Worm (Caenorhabditis elegans): ENCODE measurements around the gene bckd-1A.

The bckd-1A gene

ce11 chrIII:12925947-12926607 lies 46.2 kb downstream of the bckd-1A start, which contains the start of the genes npp-25 and mrps-10:
Gene npp-25 (minus strand): TSS chrIII:12925997.
Gene mrps-10 (plus strand): TSS chrIII:12926557.
- TF ChIP-seq Y53G8AR.9 (GFP tag; conservative IDR thresholded peaks at IDR 0.05) (no peak), ztf-28 (GFP tag; IDR thresholded peaks at IDR 0.05) (no peak), attf-3 (GFP tag; conservative IDR thresholded peaks at IDR 0.05) (no peak), B0261.1 (tag; optimal IDR thresholded peaks at IDR 0.05) (no peak), ekl-4 (GFP tag; IDR thresholded peaks at IDR 0.05) (no peak), T07F8.4 (tag; optimal IDR thresholded peaks at IDR 0.05) (no peak), F52B5.7 (tag; optimal IDR thresholded peaks at IDR 0.05) (no peak), F55B11.4 (tag; optimal IDR thresholded peaks at IDR 0.05; ENCODE audit: borderline replicate concordance, insufficient read depth) (no peak), lag-1 (GFP tag; IDR thresholded peaks at IDR 0.05) (no peak), ceh-91 (GFP tag; IDR thresholded peaks at IDR 0.05) (no peak), die-1 (tag; optimal IDR thresholded peaks at IDR 0.05) (no peak), mel-28 (tag; optimal IDR thresholded peaks at IDR 0.05; ENCODE audit: borderline replicate concordance) (no peak), attf-5 (GFP tag; optimal IDR thresholded peaks at IDR 0.05) (peak; percentile 13), ztf-18 (tag; optimal IDR thresholded peaks at IDR 0.05) (peak; percentile 43), lin-35 (GFP tag; optimal IDR thresholded peaks at IDR 0.05) (peak in 1 of 3 experiments; percentile 2), him-1 (tag; optimal IDR thresholded peaks at IDR 0.05) (no peak), dpl-1 (GFP tag; optimal IDR thresholded peaks at IDR 0.05) (no peak), lsl-1 (GFP tag; optimal IDR thresholded peaks at IDR 0.05) (peak; percentile 8), ZK185.1 (tag; optimal IDR thresholded peaks at IDR 0.05; ENCODE audit: poor library complexity, severe bottlenecking) (no peak), dox-1 (GFP tag; IDR thresholded peaks at IDR 0.05) (no peak), nhr-90 (tag; optimal IDR thresholded peaks at IDR 0.05) (no peak), nhr-179 (tag; optimal IDR thresholded peaks at IDR 0.05) (no peak), hlh-12 (tag; optimal IDR thresholded peaks at IDR 0.05) (no peak), bed-1 (GFP tag; IDR thresholded peaks at IDR 0.05) (no peak), nfyb-1 (GFP tag; IDR thresholded peaks at IDR 0.05) (no peak), gei-17 (GFP tag; optimal IDR thresholded peaks at IDR 0.05) (no peak), Y67H2A.10 (GFP tag; conservative IDR thresholded peaks at IDR 0.05) (no peak), cebp-1 (GFP tag; IDR thresholded peaks at IDR 0.05) (no peak), cebp-1 (tag; optimal IDR thresholded peaks at IDR 0.05) (no peak), aptf-2 (GFP tag; conservative IDR thresholded peaks at IDR 0.05) (no peak), madf-3 (GFP tag; IDR thresholded peaks at IDR 0.05) (no peak), madf-10 (tag; optimal IDR thresholded peaks at IDR 0.05) (no peak)

- TF ChIP-seq F10E7.11 (tag; optimal IDR thresholded peaks at IDR 0.05) = no peak
- no peak for TF ChIP-seq egl-18 (GFP tag; IDR thresholded peaks at IDR 0.05)
- no peak for TF ChIP-seq attf-6 (GFP tag; IDR thresholded peaks at IDR 0.05)
- no peak for TF ChIP-seq ceh-58 (GFP tag; IDR thresholded peaks at IDR 0.05)
- no peak for TF ChIP-seq lsl-1 (GFP tag; optimal IDR thresholded peaks at IDR 0.05)
- no peak for TF ChIP-seq sea-2 (GFP tag; IDR thresholded peaks at IDR 0.05)
- TF ChIP-seq dpff-1 (tag; optimal IDR thresholded peaks at IDR 0.05) = no peak
- TF ChIP-seq C17E4.6 (GFP tag; IDR thresholded peaks at IDR 0.05) = no peak
- no peak for TF ChIP-seq madf-8 (GFP tag; conservative IDR thresholded peaks at IDR 0.05)
- TF ChIP-seq dox-1 (GFP tag; IDR thresholded peaks at IDR 0.05) = no peak
- no peak for TF ChIP-seq cebp-1 (GFP tag; IDR thresholded peaks at IDR 0.05)
- no peak for TF ChIP-seq cebp-1 (tag; optimal IDR thresholded peaks at IDR 0.05)
- no peak for TF ChIP-seq lir-1 (GFP tag; conservative IDR thresholded peaks at IDR 0.05)
- TF ChIP-seq atf-7 (tag; optimal IDR thresholded peaks at IDR 0.05) = no peak
- no peak for TF ChIP-seq akir-1 (GFP tag; optimal IDR thresholded peaks at IDR 0.05)
- no peak for TF ChIP-seq ceh-79 (tag; optimal IDR thresholded peaks at IDR 0.05)
- no peak for TF ChIP-seq ztf-25 (GFP tag; IDR thresholded peaks at IDR 0.05)
- TF ChIP-seq hmg-1.2 (GFP tag; IDR thresholded peaks at IDR 0.05) = no peak
Observed at ce11 chrIII:12920810-12921209, 51.5 kb downstream of the bckd-1A start.

Data from whole organism, young adult.